Worm (Caenorhabditis elegans): Measurements from ENCODE around the gene fbxa-166.

- no peak for TF ChIP-seq klf-2 (GFP tag; conservative IDR thresholded peaks at IDR 0.05)
- TF ChIP-seq cog-1 (tag; optimal IDR thresholded peaks at IDR 0.05), result no peak
Measured at ce11 chrII:1624572-1624971, 5.7 kb upstream of the fbxa-166 start, which contains the start of gene fbxa-160.
